Worm (Caenorhabditis elegans) whole organism, L1 larva: ENCODE data around the gene srw-90.

ENCODE experiments used
- C16A3.4 ChIP-seq: fragments of 150-350 bp; optimal IDR thresholded peaks from 2 replicates; lab custom pipeline; 2014; ENCODE audit warnings: missing biosample characterization, missing genetic modification characterization
- F16B12.6 ChIP-seq: fragments of 150-350 bp; optimal IDR thresholded peaks from 2 replicates; lab custom pipeline; 2014; ENCODE audit warnings: missing biosample characterization, missing genetic modification characterization
- aha-1 ChIP-seq: fragments of 150-350 bp; optimal IDR thresholded peaks from 2 replicates; lab custom pipeline; 2014; ENCODE audit warnings: missing biosample characterization, missing genetic modification characterization
- ama-1 ChIP-seq: fragments of 150-350 bp; optimal IDR thresholded peaks from 2 replicates; lab custom pipeline; 2014
- ceh-8 ChIP-seq: fragments of 200-800 bp; sonication (Bioruptor generic); optimal IDR thresholded peaks from 2 replicates; lab custom pipeline; 2018; ENCODE audit warnings: mild to moderate bottlenecking, missing genetic modification characterization, moderate library complexity, missing compliant biosample characterization
- ceh-82 ChIP-seq, 3 experiments: fragments of 150-350 bp in 1 of 3; sonication (generic microtip) in 2 of 3; optimal IDR thresholded peaks; 2 replicates each; lab custom pipeline; 2014 to 2017; ENCODE audit warnings: missing biosample characterization in 3 of 3, missing genetic modification characterization in 3 of 3
- ceh-90 ChIP-seq: sonication (generic microtip); optimal IDR thresholded peaks from 2 replicates; lab custom pipeline; 2016; ENCODE audit warnings: missing genetic modification characterization, missing compliant biosample characterization
- ces-1 ChIP-seq: fragments of 150-350 bp; optimal IDR thresholded peaks from 2 replicates; lab custom pipeline; 2014; ENCODE audit warnings: missing biosample characterization, missing genetic modification reagents, missing genetic modification characterization
- dpl-1 ChIP-seq, 3 experiments: fragments of 150-350 bp in 2 of 3; sonication (generic microtip) in 1 of 3; optimal IDR thresholded peaks; 2 replicates each; lab custom pipeline; 2014 to 2017; ENCODE audit warnings: missing biosample characterization in 3 of 3, missing genetic modification characterization in 3 of 3, missing genetic modification reagents in 3 of 3
- efl-3 ChIP-seq: fragments of 200-800 bp; sonication (Bioruptor generic); optimal IDR thresholded peaks from 2 replicates; lab custom pipeline; 2018; ENCODE audit warnings: mild to moderate bottlenecking, missing genetic modification characterization, missing compliant biosample characterization
- egl-13 ChIP-seq: sonication (generic microtip); optimal IDR thresholded peaks from 2 replicates; lab custom pipeline; 2016; ENCODE audit warnings: missing genotype, missing genetic modification reagents, missing genetic modification characterization, missing compliant biosample characterization
- egl-27 ChIP-seq, 2 experiments: fragments of 150-350 bp in 1 of 2; sonication (generic microtip); optimal IDR thresholded peaks; 3 replicates each; lab custom pipeline; 2017 to 2018; ENCODE audit warnings: missing biosample characterization in 2 of 2, missing genetic modification characterization in 2 of 2, missing genetic modification reagents in 2 of 2
- elt-3 ChIP-seq, 6 experiments: fragments of 150-350 bp in 1 of 6; sonication (generic microtip); optimal IDR thresholded peaks; 2 replicates each; lab custom pipeline; 2017 to 2018; ENCODE audit warnings: missing biosample characterization in 6 of 6, missing genetic modification characterization in 6 of 6, inconsistent platforms in 1 of 6
- ets-5 ChIP-seq: fragments of 200-800 bp; sonication (Bioruptor generic); IDR thresholded peaks from 2 replicates; pipeline ENCODE4 v1.3.6; 2022; ENCODE audit warnings: missing genetic modification characterization, missing compliant biosample characterization
- fkh-10 ChIP-seq: sonication (generic microtip); optimal IDR thresholded peaks from 2 replicates; lab custom pipeline; 2017; ENCODE audit warnings: missing biosample characterization, missing genetic modification reagents, missing genetic modification characterization
- fkh-4 ChIP-seq: sonication (generic microtip); optimal IDR thresholded peaks from 2 replicates; lab custom pipeline; 2016; ENCODE audit warnings: missing compliant biosample characterization, missing genetic modification characterization, borderline replicate concordance
- fkh-8 ChIP-seq: sonication (generic microtip); optimal IDR thresholded peaks from 2 replicates; lab custom pipeline; 2016; ENCODE audit warnings: mild to moderate bottlenecking, missing genetic modification characterization, missing compliant biosample characterization
- fos-1 ChIP-seq: fragments of 150-350 bp; optimal IDR thresholded peaks from 2 replicates; lab custom pipeline; 2014; ENCODE audit warnings: missing biosample characterization, missing genetic modification characterization
- hlh-4 ChIP-seq: sonication (generic microtip); optimal IDR thresholded peaks from 2 replicates; lab custom pipeline; 2016; ENCODE audit warnings: mild to moderate bottlenecking, missing genetic modification characterization, missing compliant biosample characterization
- hpl-2 ChIP-seq: fragments of 150-350 bp; optimal IDR thresholded peaks from 2 replicates; lab custom pipeline; 2014; ENCODE audit warnings: missing biosample characterization, missing genetic modification reagents, missing genetic modification characterization
- irx-1 ChIP-seq: sonication (generic microtip); optimal IDR thresholded peaks from 2 replicates; lab custom pipeline; 2016; ENCODE audit warnings: missing genetic modification characterization, missing compliant biosample characterization
- isw-1 ChIP-seq: fragments of 200-800 bp; sonication (Bioruptor generic); IDR thresholded peaks from 2 replicates; pipeline ENCODE4 v1.3.6; 2022; ENCODE audit warnings: missing genetic modification characterization, missing compliant biosample characterization
- lin-35 ChIP-seq, 2 experiments: fragments of 150-350 bp; optimal IDR thresholded peaks; 2 replicates each; lab custom pipeline; 2014; ENCODE audit warnings: missing biosample characterization in 2 of 2, missing genetic modification characterization in 2 of 2, missing genetic modification reagents in 2 of 2
- lin-39 ChIP-seq: fragments of 150-350 bp; optimal IDR thresholded peaks from 2 replicates; lab custom pipeline; 2014; ENCODE audit warnings: missing biosample characterization, missing genetic modification reagents, missing genetic modification characterization
- lir-3 ChIP-seq: sonication (generic microtip); optimal IDR thresholded peaks from 2 replicates; lab custom pipeline; 2016; ENCODE audit warnings: mild to moderate bottlenecking, missing genetic modification characterization, moderate library complexity, missing compliant biosample characterization; ENCODE audit not compliant: poor library complexity
- lsy-2 ChIP-seq, 2 experiments: fragments of 150-350 bp; optimal IDR thresholded peaks; 2 replicates each; lab custom pipeline; 2014; ENCODE audit warnings: missing biosample characterization in 2 of 2, missing genetic modification characterization in 2 of 2
- mef-2 ChIP-seq: fragments of 150-350 bp; optimal IDR thresholded peaks from 2 replicates; lab custom pipeline; 2014; ENCODE audit warnings: missing biosample characterization, missing genetic modification characterization
- mep-1 ChIP-seq: fragments of 150-350 bp; optimal IDR thresholded peaks from 2 replicates; lab custom pipeline; 2014; ENCODE audit warnings: missing biosample characterization, missing genetic modification characterization
- nhr-11 ChIP-seq: fragments of 150-350 bp; optimal IDR thresholded peaks from 2 replicates; lab custom pipeline; 2014; ENCODE audit warnings: missing biosample characterization, missing genetic modification characterization
- nhr-19 ChIP-seq: fragments of 200-800 bp; sonication (Bioruptor generic); conservative IDR thresholded peaks from 2 replicates; pipeline ENCODE4 v1.3.6; 2022; ENCODE audit warnings: missing genetic modification characterization, missing compliant biosample characterization
- nhr-237 ChIP-seq: fragments of 150-350 bp; optimal IDR thresholded peaks from 2 replicates; lab custom pipeline; 2014; ENCODE audit warnings: missing biosample characterization, missing genetic modification characterization
- nhr-71 ChIP-seq: sonication (generic microtip); optimal IDR thresholded peaks from 2 replicates; lab custom pipeline; 2016; ENCODE audit warnings: mild to moderate bottlenecking, missing genetic modification characterization, moderate library complexity, missing compliant biosample characterization
- nhr-76 ChIP-seq: sonication (generic microtip); optimal IDR thresholded peaks from 2 replicates; lab custom pipeline; 2017; ENCODE audit warnings: missing biosample characterization, missing genetic modification characterization
- nhr-77 ChIP-seq: fragments of 150-350 bp; optimal IDR thresholded peaks from 2 replicates; lab custom pipeline; 2014; ENCODE audit warnings: missing biosample characterization, missing genetic modification characterization
- nhr-85 ChIP-seq: sonication (generic microtip); peaks from one replicate; lab custom pipeline; 2016; ENCODE audit warnings: missing genetic modification characterization, inconsistent platforms, missing compliant biosample characterization
- nhr-90 ChIP-seq: sonication (generic microtip); optimal IDR thresholded peaks from 2 replicates; lab custom pipeline; 2016; ENCODE audit warnings: mild to moderate bottlenecking, missing genetic modification characterization, missing compliant biosample characterization; ENCODE audit not compliant: poor library complexity
- pax-3 ChIP-seq: fragments of 200-800 bp; sonication (Bioruptor generic); optimal IDR thresholded peaks from 2 replicates; lab custom pipeline; 2018; ENCODE audit warnings: mild to moderate bottlenecking, missing genetic modification characterization, moderate library complexity, missing compliant biosample characterization
- snpc-4 ChIP-seq: fragments of 150-350 bp; optimal IDR thresholded peaks from 2 replicates; lab custom pipeline; 2014; ENCODE audit warnings: missing biosample characterization, missing genetic modification characterization
- snu-23 ChIP-seq: sonication (generic microtip); optimal IDR thresholded peaks from 2 replicates; lab custom pipeline; 2016; ENCODE audit warnings: missing genetic modification characterization, missing compliant biosample characterization
- sptf-1 ChIP-seq: fragments of 150-350 bp; optimal IDR thresholded peaks from 2 replicates; lab custom pipeline; 2014; ENCODE audit warnings: missing biosample characterization, missing genetic modification characterization
- tbx-2 ChIP-seq: sonication (generic microtip); optimal IDR thresholded peaks from 2 replicates; lab custom pipeline; 2016; ENCODE audit warnings: missing genetic modification characterization, missing compliant biosample characterization
- tlp-1 ChIP-seq: fragments of 150-350 bp; optimal IDR thresholded peaks from 2 replicates; lab custom pipeline; 2014; ENCODE audit warnings: missing biosample characterization, missing genetic modification characterization
- unc-98 ChIP-seq: fragments of 200-800 bp; sonication (Bioruptor generic); IDR thresholded peaks from 2 replicates; pipeline ENCODE4 v1.3.6; 2022; ENCODE audit warnings: missing genetic modification characterization, missing compliant biosample characterization
- xbp-1 ChIP-seq: sonication (generic microtip); optimal IDR thresholded peaks from 2 replicates; lab custom pipeline; 2016; ENCODE audit warnings: missing genetic modification characterization, missing compliant biosample characterization
- ztf-11 ChIP-seq, 2 experiments: sonication (generic microtip); optimal IDR thresholded peaks; 2 replicates each; lab custom pipeline; 2016 to 2017; ENCODE audit warnings: missing genetic modification characterization in 2 of 2, missing biosample characterization in 1 of 2, missing compliant biosample characterization in 1 of 2

Gene srw-90

DNA sequence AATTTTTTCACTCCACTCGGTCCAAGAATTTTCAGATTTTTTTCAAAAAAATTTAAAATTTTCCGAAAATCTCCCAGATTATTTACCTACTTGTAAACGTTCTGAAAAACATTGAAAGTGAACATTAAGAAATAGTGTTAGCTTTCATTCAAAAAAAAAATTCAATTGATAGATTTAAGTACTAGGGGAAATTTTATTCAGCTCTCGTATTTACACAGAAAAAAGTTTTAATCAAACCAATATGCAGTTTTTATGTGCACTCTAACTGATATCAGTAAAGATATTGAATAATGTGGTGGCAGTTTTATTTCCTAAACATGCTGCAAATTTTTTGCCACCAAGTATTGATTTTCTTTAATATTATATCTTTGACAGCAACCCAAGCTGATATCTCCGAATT is 33.6 kb upstream of the srw-90 start, which contains the start of gene irld-42:
irld-42 (plus strand) TSS at position 301 of the 400 bp plus-strand sequence.
- TF ChIP-seq nhr-237 (tag; lab: Kevin White, UChicago): no peak
- TF ChIP-seq F16B12.6: no peak
- TF ChIP-seq nhr-11 (tag; lab: Kevin White, UChicago): no peak
- no peak for TF ChIP-seq unc-98 (GFP tag; lab: Robert Waterston, UW)

DNA sequence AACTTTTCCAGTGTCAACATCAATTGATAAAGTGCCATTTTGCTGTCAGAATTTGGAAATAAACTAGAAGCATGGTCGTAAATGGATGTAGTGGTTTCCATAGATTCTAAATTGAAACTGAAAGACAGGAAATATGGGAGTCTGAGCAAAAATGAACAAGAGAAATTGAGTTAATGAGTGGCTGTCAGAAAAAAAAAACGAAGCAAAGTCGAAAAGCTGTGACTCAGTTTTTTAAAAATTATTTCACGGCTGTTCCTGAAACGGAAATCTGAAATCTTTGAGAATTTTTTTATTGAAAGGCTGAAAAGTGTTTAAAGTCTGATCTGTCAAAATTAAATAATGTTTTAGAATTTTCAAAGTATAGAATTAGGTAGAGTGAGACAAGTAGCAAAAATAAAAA is 23.6 kb upstream of the srw-90 start, which contains the start of gene srw-98:
srw-98 (minus strand) TSS at position 101 of the 400 bp plus-strand sequence.
- TF ChIP-seq fkh-10: no peak
- no peak for TF ChIP-seq lsy-2 (tag; optimal IDR thresholded peaks at IDR 0.05; lab: Kevin White, UChicago)
- no peak for TF ChIP-seq xbp-1
- TF ChIP-seq ceh-90 (tag; lab: Kevin White, UChicago): no peak
- TF ChIP-seq ztf-11 (tag; optimal IDR thresholded peaks at IDR 0.05; lab: Kevin White, UChicago): no peak
- no peak for TF ChIP-seq nhr-19 (GFP tag; lab: Robert Waterston, UW)
- TF ChIP-seq tbx-2 (tag; lab: Kevin White, UChicago): no peak
- TF ChIP-seq pax-3: no peak
- TF ChIP-seq ceh-82 (tag; optimal IDR thresholded peaks at IDR 0.05; lab: Kevin White, UChicago): no peak
- no peak for TF ChIP-seq nhr-85 (tag; lab: Kevin White, UChicago)
- TF ChIP-seq irx-1 (tag; lab: Kevin White, UChicago): no peak
- TF ChIP-seq snu-23: no peak
- no peak for TF ChIP-seq fkh-8
- no peak for TF ChIP-seq ces-1 (GFP tag; lab: Kevin White, UChicago)
- no peak for TF ChIP-seq unc-98 (GFP tag; lab: Robert Waterston, UW)
- TF ChIP-seq egl-13 (tag; lab: Kevin White, UChicago): no peak
- TF ChIP-seq nhr-76 (tag; lab: Kevin White, UChicago): no peak
- TF ChIP-seq egl-27 (tag; optimal IDR thresholded peaks at IDR 0.05; lab: Kevin White, UChicago): no peak

DNA sequence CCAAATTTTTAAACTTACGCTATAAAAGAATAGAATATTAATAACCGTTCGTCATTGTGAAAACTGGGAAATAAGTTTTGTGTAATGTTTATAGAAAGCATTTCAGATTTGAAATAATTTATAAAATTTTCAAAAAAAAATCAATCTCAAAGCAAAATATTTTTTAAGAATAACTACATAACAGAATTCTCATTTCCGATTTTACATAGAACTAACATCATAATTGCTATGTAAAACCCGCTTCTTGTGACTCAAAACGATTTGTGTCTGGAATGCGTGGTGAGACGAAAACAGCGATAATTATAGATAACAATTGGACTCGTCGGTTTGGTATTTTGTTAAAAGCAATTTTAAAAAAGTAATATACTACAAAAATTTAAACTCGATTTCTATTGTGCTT is 21.1 kb upstream of the srw-90 start, which contains the start of gene srw-91:
srw-91 (minus strand) TSS at position 101 of the 400 bp plus-strand sequence.
- TF ChIP-seq hlh-4 (tag; lab: Kevin White, UChicago): no peak
- no peak for TF ChIP-seq tlp-1 (tag; lab: Kevin White, UChicago)
- TF ChIP-seq hpl-2 (GFP tag; lab: Kevin White, UChicago): no peak
- TF ChIP-seq mep-1 (tag; lab: Kevin White, UChicago): no peak
- no peak for TF ChIP-seq fkh-10
- no peak for TF ChIP-seq nhr-237 (tag; lab: Kevin White, UChicago)
- no peak for TF ChIP-seq nhr-71
- TF ChIP-seq C16A3.4 (tag; lab: Kevin White, UChicago): no peak
- no peak for TF ChIP-seq lir-3 (tag; lab: Kevin White, UChicago)
- TF ChIP-seq, all 84 proteins: peak for 0

DNA sequence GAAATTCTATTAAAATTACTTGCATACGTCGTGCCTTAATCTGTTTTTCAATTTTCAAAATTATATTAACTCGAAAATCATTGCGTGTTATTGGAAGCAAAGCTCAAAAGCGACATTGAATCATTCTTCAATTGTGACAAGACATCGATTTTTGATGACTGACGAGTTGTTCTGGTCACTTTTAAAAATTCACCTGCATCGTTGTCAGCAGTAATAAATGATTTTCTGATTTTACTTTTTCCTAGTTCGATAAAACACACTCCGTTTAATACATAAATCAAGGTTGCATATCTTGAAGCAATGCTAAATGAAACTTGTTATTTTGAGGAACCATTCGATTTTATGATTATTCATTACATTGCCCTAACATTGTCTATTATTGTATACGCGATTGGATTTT is 19.6 kb upstream of the srw-90 start, which contains the start of gene srh-3:
srh-3 (plus strand) TSS at position 301 of the 400 bp plus-strand sequence.
- TF ChIP-seq fkh-10: no peak
- TF ChIP-seq nhr-76 (tag; lab: Kevin White, UChicago): no peak
- no peak for TF ChIP-seq nhr-19 (GFP tag; lab: Robert Waterston, UW)
- no peak for TF ChIP-seq egl-27 (tag; optimal IDR thresholded peaks at IDR 0.05; lab: Kevin White, UChicago)
- no peak for TF ChIP-seq dpl-1 (GFP tag; optimal IDR thresholded peaks at IDR 0.05; lab: Kevin White, UChicago)
- no peak for TF ChIP-seq lin-39 (tag; lab: Kevin White, UChicago)
- TF ChIP-seq snpc-4: no peak
- TF ChIP-seq nhr-90 (tag; lab: Kevin White, UChicago): no peak
- no peak for TF ChIP-seq lin-35 (GFP tag; optimal IDR thresholded peaks at IDR 0.05; lab: Kevin White, UChicago)

DNA sequence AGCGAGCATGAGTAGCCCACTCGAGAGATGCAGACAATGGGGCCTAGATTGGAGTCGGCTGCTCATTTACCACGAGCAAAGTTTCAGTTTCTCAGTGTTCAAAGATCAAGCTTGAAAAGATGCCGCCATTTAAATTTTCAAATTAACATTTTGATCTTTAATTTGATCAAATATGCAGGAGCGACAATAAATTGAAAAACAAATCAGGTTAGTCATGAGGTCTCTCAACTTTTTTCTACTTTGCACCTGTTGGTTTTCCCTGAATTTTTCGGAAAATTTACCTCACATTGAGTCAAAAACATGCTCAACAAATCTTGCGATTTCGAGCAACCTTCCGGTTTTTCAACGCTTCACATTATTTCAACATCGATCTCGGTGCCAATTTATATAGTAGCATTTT is 16.5 kb upstream of the srw-90 start, which contains the start of gene srh-5:
srh-5 (plus strand) TSS at position 301 of the 400 bp plus-strand sequence.
- TF ChIP-seq mef-2: no peak
- no peak for TF ChIP-seq elt-3 (tag; optimal IDR thresholded peaks at IDR 0.05; lab: Kevin White, UChicago)
- no peak for TF ChIP-seq snpc-4
- TF ChIP-seq ztf-11 (tag; optimal IDR thresholded peaks at IDR 0.05; lab: Kevin White, UChicago): no peak
- TF ChIP-seq isw-1 (GFP tag; lab: Robert Waterston, UW): no peak
- no peak for TF ChIP-seq ama-1 (lab: Kevin White, UChicago)
- TF ChIP-seq ets-5 (GFP tag; lab: Robert Waterston, UW): no peak
- TF ChIP-seq aha-1 (tag; lab: Kevin White, UChicago): no peak
- TF ChIP-seq snu-23: no peak
- TF ChIP-seq lin-35 (GFP tag; optimal IDR thresholded peaks at IDR 0.05; lab: Kevin White, UChicago): no peak
- TF ChIP-seq pax-3: no peak
- no peak for TF ChIP-seq efl-3 (GFP tag; lab: Kevin White, UChicago)
- TF ChIP-seq fkh-4: no peak
- TF ChIP-seq sptf-1 (tag; lab: Kevin White, UChicago): no peak
- no peak for TF ChIP-seq nhr-237 (tag; lab: Kevin White, UChicago)
- TF ChIP-seq ceh-8: no peak
- no peak for TF ChIP-seq F16B12.6
- TF ChIP-seq fos-1: no peak
- TF ChIP-seq nhr-77 (tag; lab: Kevin White, UChicago): no peak
